Fruit fly (Drosophila melanogaster): Measurements from ENCODE around the gene Nnf1b.

dm6 chr2L:841708-842107 is 31.3 kb downstream of the Nnf1b start:
- TF ChIP-seq CG34367 (tag; optimal IDR thresholded peaks at IDR 0.05) (peak; percentile 94), CG15710 (tag; optimal IDR thresholded peaks at IDR 0.05) (peak; percentile 96), Pif1A (GFP tag; optimal IDR thresholded peaks at IDR 0.05) (peak; percentile 94), Pif1B (GFP tag; optimal IDR thresholded peaks at IDR 0.05) (peak; percentile 95), CG12605 (GFP tag; IDR thresholded peaks at IDR 0.05) (peak; percentile 96), CG9948 (tag; optimal IDR thresholded peaks at IDR 0.05) (peak; percentile 93), CG10348 (GFP tag; IDR thresholded peaks at IDR 0.05) (0 out of 2 replicates have a peak, but pooled peaks have one; percentile 22), D1 (tag; optimal IDR thresholded peaks at IDR 0.05) (peak; percentile 78), CG8159 (tag; optimal IDR thresholded peaks at IDR 0.05) (peak; percentile 95), Snoo (tag; optimal IDR thresholded peaks at IDR 0.05) (peak; percentile 97), gl (tag; optimal IDR thresholded peaks at IDR 0.05) (peak; percentile 93), CG17806 (tag; optimal IDR thresholded peaks at IDR 0.05) (peak; percentile 94), rn (GFP tag; IDR thresholded peaks at IDR 0.05) (peak; percentile 95), CG14655 (GFP tag; optimal IDR thresholded peaks at IDR 0.05) (peak; percentile 96)
